Worm (Caenorhabditis elegans) whole organism, L1 larva: ENCODE measurements around the gene srbc-1.

ENCODE experiments used
- ama-1 ChIP-seq: fragments of 150-350 bp; optimal IDR thresholded peaks from 2 replicates; lab custom pipeline; 2014
- ceh-82 ChIP-seq, 3 experiments: fragments of 150-350 bp in 1 of 3; sonication (generic microtip) in 2 of 3; optimal IDR thresholded peaks; 2 replicates each; lab custom pipeline; 2014 to 2017; ENCODE audit warnings: missing biosample characterization in 3 of 3, missing genetic modification characterization in 3 of 3
- efl-1 ChIP-seq, 4 experiments: fragments of 150-350 bp; optimal IDR thresholded peaks in 3 of 4; peaks in 1 of 4; 1 replicate in 1 of 4; 2 replicates in 3 of 4; lab custom pipeline; 2014; ENCODE audit warnings: missing biosample characterization in 2 of 4, missing genetic modification characterization in 2 of 4, missing genetic modification reagents in 2 of 4
- elt-2 ChIP-seq: sonication (generic microtip); optimal IDR thresholded peaks from 2 replicates; lab custom pipeline; 2016; ENCODE audit warnings: missing genetic modification characterization, mild to moderate bottlenecking, inconsistent platforms, missing compliant biosample characterization, missing genetic modification reagents
- lin-15B ChIP-seq: fragments of 150-350 bp; sonication (generic microtip); optimal IDR thresholded peaks from 3 replicates; lab custom pipeline; 2014; ENCODE audit warnings: missing biosample characterization, missing genetic modification characterization
- lin-35 ChIP-seq, 2 experiments: fragments of 150-350 bp; optimal IDR thresholded peaks; 2 replicates each; lab custom pipeline; 2014; ENCODE audit warnings: missing biosample characterization in 2 of 2, missing genetic modification characterization in 2 of 2, missing genetic modification reagents in 2 of 2
- mep-1 ChIP-seq: fragments of 150-350 bp; optimal IDR thresholded peaks from 2 replicates; lab custom pipeline; 2014; ENCODE audit warnings: missing biosample characterization, missing genetic modification characterization
- nhr-11 ChIP-seq: fragments of 150-350 bp; optimal IDR thresholded peaks from 2 replicates; lab custom pipeline; 2014; ENCODE audit warnings: missing biosample characterization, missing genetic modification characterization
- nhr-12 ChIP-seq: sonication (generic microtip); optimal IDR thresholded peaks from 2 replicates; lab custom pipeline; 2017; ENCODE audit warnings: missing biosample characterization, missing genetic modification characterization
- nhr-47 ChIP-seq: sonication (generic microtip); optimal IDR thresholded peaks from 2 replicates; lab custom pipeline; 2016; ENCODE audit warnings: mild to moderate bottlenecking, missing genetic modification characterization, moderate library complexity, missing compliant biosample characterization
- skn-1 ChIP-seq: fragments of 150-350 bp; optimal IDR thresholded peaks from 2 replicates; lab custom pipeline; 2014; ENCODE audit warnings: missing biosample characterization, missing genetic modification characterization
- sox-4 ChIP-seq: sonication (generic microtip); optimal IDR thresholded peaks from 2 replicates; lab custom pipeline; 2016; ENCODE audit warnings: missing genetic modification characterization, missing compliant biosample characterization
- ztf-11 ChIP-seq, 2 experiments: sonication (generic microtip); optimal IDR thresholded peaks; 2 replicates each; lab custom pipeline; 2016 to 2017; ENCODE audit warnings: missing genetic modification characterization in 2 of 2, missing biosample characterization in 1 of 2, missing compliant biosample characterization in 1 of 2

- TF ChIP-seq ceh-82 (tag; optimal IDR thresholded peaks at IDR 0.05; lab: Kevin White, UChicago) (no peak), mep-1 (tag; lab: Kevin White, UChicago) (no peak), nhr-12 (tag; lab: Kevin White, UChicago) (no peak), nhr-11 (tag; lab: Kevin White, UChicago) (no peak), lin-15B (tag; lab: Kevin White, UChicago) (no peak), ztf-11 (tag; optimal IDR thresholded peaks at IDR 0.05; lab: Kevin White, UChicago) (no peak), nhr-47 (tag; lab: Kevin White, UChicago) (no peak), skn-1 (tag; lab: Kevin White, UChicago) (no peak), elt-2 (no peak), ama-1 (lab: Kevin White, UChicago) (no peak), efl-1 (optimal IDR thresholded peaks at IDR 0.05; lab: Kevin White, UChicago) (no peak), efl-1 (GFP tag; optimal IDR thresholded peaks at IDR 0.05 in 1 of 2; lab: Kevin White, UChicago) (no peak), lin-35 (GFP tag; optimal IDR thresholded peaks at IDR 0.05; lab: Kevin White, UChicago) (no peak), sox-4 (no peak)
These were observed 17.2 kb upstream of the srbc-1 start, which contains the start of gene F35F10.13 for ce11 chrV:3318975-3319374.
